Worm (Caenorhabditis elegans): Measurements from ENCODE around the gene dod-23.

ce11 chrII:8428947-8429919, 30.3 kb upstream of the dod-23 start:
- TF ChIP-seq B0261.1 (tag; optimal IDR thresholded peaks at IDR 0.05) (no peak), ztf-28 (GFP tag; IDR thresholded peaks at IDR 0.05) (no peak), him-1 (tag; optimal IDR thresholded peaks at IDR 0.05) (no peak), Y53G8AR.9 (GFP tag; conservative IDR thresholded peaks at IDR 0.05) (no peak), unc-62 (GFP tag; optimal IDR thresholded peaks at IDR 0.05) (no peak), madf-6 (GFP tag; IDR thresholded peaks at IDR 0.05) (peak; percentile 87), hsf-1 (GFP tag; IDR thresholded peaks at IDR 0.05) (no peak), ztf-18 (tag; optimal IDR thresholded peaks at IDR 0.05) (no peak)
